Fruit fly (Drosophila melanogaster) whole organism, embryonic: ENCODE data around the gene CG17154.

Experiments
- ATbp ChIP-seq: fragments of 200-800 bp; sonication (Bioruptor generic); optimal IDR thresholded peaks from 2 replicates; lab custom pipeline; 2017; ENCODE audit warnings: missing biosample characterization, mild to moderate bottlenecking, missing genetic modification characterization, missing genetic modification reagents
- Atf-2 ChIP-seq: fragments of 200-800 bp; sonication (Bioruptor generic); optimal IDR thresholded peaks from 2 replicates; lab custom pipeline; 2016; ENCODE audit warnings: missing biosample characterization, missing genetic modification characterization
- Atf3 ChIP-seq: fragments of 200-800 bp; sonication (Bioruptor generic); optimal IDR thresholded peaks from 3 replicates; lab custom pipeline; 2016; ENCODE audit warnings: missing biosample characterization, missing genetic modification characterization
- CG10267 ChIP-seq: fragments of 200-800 bp; sonication (Bioruptor generic); optimal IDR thresholded peaks from 2 replicates; lab custom pipeline; 2018; ENCODE audit warnings: missing biosample characterization, mild to moderate bottlenecking, missing genetic modification characterization, moderate library complexity
- CG10462 ChIP-seq: fragments of 200-800 bp; sonication (Bioruptor generic); optimal IDR thresholded peaks from 2 replicates; lab custom pipeline; 2016; ENCODE audit warnings: missing biosample characterization, missing genetic modification characterization
- CG10654 ChIP-seq: fragments of 200-800 bp; sonication (Bioruptor generic); optimal IDR thresholded peaks from 2 replicates; lab custom pipeline; 2016; ENCODE audit warnings: missing biosample characterization, missing genetic modification characterization
- CG14667 ChIP-seq: fragments of 200-800 bp; sonication (Bioruptor generic); IDR thresholded peaks from 2 replicates; pipeline ENCODE4 v1.3.6; 2022; ENCODE audit warnings: missing biosample characterization, missing genetic modification characterization
- CG15601 ChIP-seq: fragments of 200-800 bp; sonication (Bioruptor generic); optimal IDR thresholded peaks from 3 replicates; lab custom pipeline; 2019; ENCODE audit warnings: missing biosample characterization, mild to moderate bottlenecking, missing genetic modification characterization, moderate library complexity
- CG17385 ChIP-seq: fragments of 200-800 bp; sonication (Bioruptor generic); optimal IDR thresholded peaks from 3 replicates; lab custom pipeline; 2018; ENCODE audit warnings: missing biosample characterization, mild to moderate bottlenecking, missing genetic modification characterization
- CG1792 ChIP-seq: fragments of 200-800 bp; sonication (Bioruptor generic); optimal IDR thresholded peaks from 2 replicates; lab custom pipeline; 2016; ENCODE audit warnings: missing biosample characterization, missing genetic modification characterization
- CG18764 ChIP-seq: fragments of 200-800 bp; sonication (Bioruptor generic); optimal IDR thresholded peaks from 3 replicates; lab custom pipeline; 2016; ENCODE audit warnings: missing biosample characterization, missing genetic modification characterization
- CG2116 ChIP-seq: fragments of 200-800 bp; sonication (Bioruptor generic); optimal IDR thresholded peaks from 3 replicates; lab custom pipeline; 2018; ENCODE audit warnings: missing biosample characterization, mild to moderate bottlenecking, missing genetic modification characterization
- CG31365 ChIP-seq: fragments of 200-800 bp; sonication (Bioruptor generic); optimal IDR thresholded peaks from 2 replicates; lab custom pipeline; 2018; ENCODE audit warnings: missing biosample characterization, mild to moderate bottlenecking, missing genetic modification characterization
- CG3407 ChIP-seq: fragments of 200-800 bp; sonication (Bioruptor generic); optimal IDR thresholded peaks from 2 replicates; lab custom pipeline; 2018; ENCODE audit warnings: missing biosample characterization, mild to moderate bottlenecking, missing genetic modification characterization
- CG4424 ChIP-seq: fragments of 200-800 bp; sonication (Bioruptor generic); optimal IDR thresholded peaks from 3 replicates; lab custom pipeline; 2016; ENCODE audit warnings: missing biosample characterization, missing genetic modification characterization
- CG5245 ChIP-seq: fragments of 200-800 bp; sonication (Bioruptor generic); optimal IDR thresholded peaks from 3 replicates; lab custom pipeline; 2016; ENCODE audit warnings: missing biosample characterization, missing genetic modification characterization
- CG6254 ChIP-seq: fragments of 200-800 bp; sonication (Bioruptor generic); optimal IDR thresholded peaks from 3 replicates; lab custom pipeline; 2017; ENCODE audit warnings: mild to moderate bottlenecking, missing biosample characterization, missing genetic modification reagents, missing genetic modification characterization
- CG6791 ChIP-seq: fragments of 200-800 bp; sonication (Bioruptor generic); IDR thresholded peaks from 3 replicates; pipeline ENCODE4 v1.3.6; 2022; ENCODE audit warnings: missing biosample characterization, missing genetic modification characterization; ENCODE audit not compliant: partially characterized antibody
- CG7372 ChIP-seq: fragments of 200-800 bp; sonication (Bioruptor generic); IDR thresholded peaks from 2 replicates; pipeline ENCODE4 v1.3.6; 2022; ENCODE audit warnings: missing biosample characterization, missing genetic modification characterization
- CG7556 ChIP-seq: fragments of 200-800 bp; sonication (Bioruptor generic); optimal IDR thresholded peaks from 2 replicates; lab custom pipeline; 2017; ENCODE audit warnings: missing biosample characterization, mild to moderate bottlenecking, missing genetic modification characterization
- CG8281 ChIP-seq: fragments of 200-800 bp; sonication (Bioruptor generic); optimal IDR thresholded peaks from 2 replicates; lab custom pipeline; 2018; ENCODE audit warnings: missing biosample characterization, mild to moderate bottlenecking, missing genetic modification characterization, moderate library complexity
- D ChIP-seq, 2 experiments: fragments of 200-800 bp in 1 of 2; fragments of >200 bp in 1 of 2; sonication (Bioruptor generic) in 1 of 2; optimal IDR thresholded peaks; 2 replicates in 1 of 2; 3 replicates in 1 of 2; lab custom pipeline; 2017; ENCODE audit warnings: mild to moderate bottlenecking in 1 of 2, missing biosample characterization in 1 of 2, missing genetic modification characterization in 1 of 2, missing genetic modification reagents in 1 of 2
- Deaf1 ChIP-seq: fragments of 200-800 bp; optimal IDR thresholded peaks from 3 replicates; lab custom pipeline; 2019; ENCODE audit warnings: missing biosample characterization, mild to moderate bottlenecking, missing genetic modification characterization, moderate library complexity
- Dp ChIP-seq: fragments of 200-800 bp; sonication (Bioruptor generic); optimal IDR thresholded peaks from 2 replicates; lab custom pipeline; 2018; ENCODE audit warnings: missing biosample characterization, mild to moderate bottlenecking, missing genetic modification characterization, moderate library complexity
- E2f1 ChIP-seq: fragments of 200-800 bp; sonication (Bioruptor generic); IDR thresholded peaks from 2 replicates; pipeline ENCODE4 v1.3.6; 2022; ENCODE audit warnings: missing biosample characterization, missing genetic modification characterization
- GATAe ChIP-seq: fragments of 200-800 bp; sonication (Bioruptor generic); conservative IDR thresholded peaks from 2 replicates; pipeline ENCODE4 v1.3.6; 2022; ENCODE audit warnings: missing biosample characterization, missing genetic modification characterization
- Mad ChIP-seq: fragments of 200-800 bp; sonication (Bioruptor generic); optimal IDR thresholded peaks from 2 replicates; lab custom pipeline; 2016; ENCODE audit warnings: missing biosample characterization, missing genetic modification characterization
- Oaz ChIP-seq: fragments of 200-800 bp; sonication (Bioruptor generic); IDR thresholded peaks from 2 replicates; pipeline ENCODE4 v1.3.6; 2022; ENCODE audit warnings: missing biosample characterization, missing genetic modification characterization
- PHDP ChIP-seq: fragments of 200-800 bp; sonication (Bioruptor generic); optimal IDR thresholded peaks from 3 replicates; lab custom pipeline; 2018; ENCODE audit warnings: missing biosample characterization, mild to moderate bottlenecking, missing genetic modification characterization, moderate library complexity
- Poxn ChIP-seq: fragments of 200-800 bp; sonication (Bioruptor generic); IDR thresholded peaks from 2 replicates; pipeline ENCODE4 v1.3.6; 2022; ENCODE audit warnings: missing biosample characterization, missing genetic modification characterization
- corto ChIP-seq: fragments of 200-800 bp; sonication (Bioruptor generic); optimal IDR thresholded peaks from 2 replicates; lab custom pipeline; 2016; ENCODE audit warnings: missing biosample characterization, mild to moderate bottlenecking, missing genetic modification characterization, moderate library complexity
- fd64A ChIP-seq: fragments of 200-800 bp; sonication (Bioruptor generic); optimal IDR thresholded peaks from 3 replicates; lab custom pipeline; 2018; ENCODE audit warnings: missing biosample characterization, mild to moderate bottlenecking, missing genetic modification characterization
- fd96Cb ChIP-seq: fragments of 200-800 bp; sonication (Bioruptor generic); optimal IDR thresholded peaks from 2 replicates; lab custom pipeline; 2018; ENCODE audit warnings: missing biosample characterization, mild to moderate bottlenecking, missing genetic modification characterization, moderate library complexity
- gcm ChIP-seq: fragments of 200-800 bp; sonication (Bioruptor generic); optimal IDR thresholded peaks from 2 replicates; lab custom pipeline; 2019; ENCODE audit warnings: missing biosample characterization, mild to moderate bottlenecking, missing genetic modification characterization, moderate library complexity
- ind ChIP-seq: fragments of 200-800 bp; sonication (Bioruptor generic); optimal IDR thresholded peaks from 3 replicates; lab custom pipeline; 2016; ENCODE audit warnings: missing biosample characterization, missing genetic modification characterization
- ken ChIP-seq: fragments of 200-800 bp; sonication (Bioruptor generic); IDR thresholded peaks from 3 replicates; pipeline ENCODE4 v1.3.6; 2022; ENCODE audit warnings: missing biosample characterization, missing genetic modification characterization
- maf-S ChIP-seq: fragments of 200-800 bp; sonication (Bioruptor generic); optimal IDR thresholded peaks from 2 replicates; lab custom pipeline; 2016; ENCODE audit warnings: missing biosample characterization, missing genetic modification characterization
- mirr ChIP-seq: fragments of 200-800 bp; sonication (Bioruptor generic); optimal IDR thresholded peaks from 3 replicates; lab custom pipeline; 2018; ENCODE audit warnings: missing biosample characterization, mild to moderate bottlenecking, missing genetic modification characterization
- org-1 ChIP-seq: fragments of 200-800 bp; sonication (Bioruptor generic); optimal IDR thresholded peaks from 2 replicates; lab custom pipeline; 2017; ENCODE audit warnings: missing biosample characterization, missing genetic modification characterization
- pfk ChIP-seq: fragments of 200-800 bp; sonication (Bioruptor generic); optimal IDR thresholded peaks from 2 replicates; lab custom pipeline; 2018; ENCODE audit warnings: missing biosample characterization, mild to moderate bottlenecking, missing genetic modification characterization, moderate library complexity
- repo ChIP-seq: fragments of 200-800 bp; sonication (Bioruptor generic); optimal IDR thresholded peaks from 2 replicates; lab custom pipeline; 2016; ENCODE audit warnings: missing biosample characterization, missing genetic modification characterization
- ro ChIP-seq: fragments of 200-800 bp; sonication (Bioruptor generic); IDR thresholded peaks from 2 replicates; pipeline ENCODE4 v1.3.6; 2022; ENCODE audit warnings: missing biosample characterization, missing genetic modification characterization
- sens-2 ChIP-seq: fragments of 200-800 bp; sonication (Bioruptor generic); IDR thresholded peaks from 2 replicates; pipeline ENCODE4 v1.3.6; 2022; ENCODE audit warnings: missing biosample characterization, missing genetic modification characterization
- ssp ChIP-seq: fragments of 200-800 bp; sonication (Bioruptor generic); IDR thresholded peaks from 2 replicates; pipeline ENCODE4 v1.3.6; 2022; ENCODE audit warnings: missing biosample characterization, missing genetic modification characterization
- tap ChIP-seq: fragments of 200-800 bp; optimal IDR thresholded peaks from 3 replicates; lab custom pipeline; 2019; ENCODE audit warnings: missing biosample characterization, mild to moderate bottlenecking, missing genetic modification characterization, moderate library complexity
- tgo ChIP-seq: fragments of 200-800 bp; sonication (Bioruptor generic); IDR thresholded peaks from 3 replicates; pipeline ENCODE4 v1.3.6; 2022; ENCODE audit warnings: missing biosample characterization, missing genetic modification characterization
- toy ChIP-seq: fragments of 200-800 bp; sonication (Bioruptor generic); IDR thresholded peaks from 2 replicates; pipeline ENCODE4 v1.3.6; 2022; ENCODE audit warnings: missing biosample characterization, missing genetic modification characterization
- trh ChIP-seq: fragments of 200-800 bp; sonication (Bioruptor generic); optimal IDR thresholded peaks from 2 replicates; lab custom pipeline; 2016; ENCODE audit warnings: missing biosample characterization, missing genetic modification characterization
- unpg ChIP-seq: fragments of 200-800 bp; sonication (Bioruptor generic); optimal IDR thresholded peaks from 3 replicates; lab custom pipeline; 2018; ENCODE audit warnings: missing biosample characterization, mild to moderate bottlenecking, missing genetic modification characterization, moderate library complexity
- vvl ChIP-seq: fragments of 200-800 bp; sonication (Bioruptor generic); IDR thresholded peaks from 2 replicates; pipeline ENCODE4 v1.3.6; 2022; ENCODE audit warnings: missing biosample characterization, missing genetic modification characterization
- zf30C ChIP-seq: fragments of 200-800 bp; sonication (Bioruptor generic); optimal IDR thresholded peaks from 3 replicates; lab custom pipeline; 2018; ENCODE audit warnings: missing biosample characterization, mild to moderate bottlenecking, missing genetic modification characterization

Gene CG17154

DNA sequence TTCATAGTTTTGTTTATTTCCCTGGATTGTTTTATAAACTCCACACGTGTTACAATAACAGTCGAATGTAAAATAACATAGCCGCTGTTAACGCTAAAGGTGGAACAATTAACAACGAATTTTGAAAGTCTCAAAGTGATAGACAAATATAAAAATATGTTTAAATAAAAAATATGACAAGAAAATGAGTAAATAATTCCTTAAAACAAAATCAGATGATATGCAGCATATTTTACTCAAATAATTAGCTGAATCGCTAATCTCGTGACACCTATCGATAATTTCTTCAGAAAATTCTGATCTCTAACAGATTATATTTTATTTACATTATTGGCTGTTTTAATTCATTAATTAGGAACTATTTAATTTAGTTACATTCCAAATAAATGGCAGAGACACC, 48.2 kb downstream of the CG17154 start, which contains the start of the genes CG5645 and Atg12 (continued):
- no peak for TF ChIP-seq fd64A (GFP tag; lab: Kevin White, UChicago)
- TF ChIP-seq PHDP = peak; percentile 54
- peak; percentile 76 for TF ChIP-seq tap (tag; lab: Kevin White, UChicago)
- no peak for TF ChIP-seq trh (GFP tag; lab: Kevin White, UChicago)
- TF ChIP-seq maf-S (GFP tag; lab: Kevin White, UChicago) = peak; percentile 11
- TF ChIP-seq Dp (GFP tag; lab: Kevin White, UChicago) = peak; percentile 2
- TF ChIP-seq Mad = no peak
- 0 out of 2 replicates have a peak, but pooled peaks have one; percentile 28 for TF ChIP-seq GATAe
- peak; percentile 17 for TF ChIP-seq CG6254 (GFP tag; lab: Kevin White, UChicago)
- no peak for TF ChIP-seq ro (GFP tag; lab: Robert Waterston, UW)
- TF ChIP-seq CG7372 = no peak; the same call in 1 of the 2 replicates
- peak; percentile 37 for TF ChIP-seq CG10462 (GFP tag; lab: Kevin White, UChicago)
- TF ChIP-seq Atf-2 (GFP tag; lab: Kevin White, UChicago) = no peak
- TF ChIP-seq CG17385 (GFP tag; lab: Kevin White, UChicago) = peak; percentile 37
- TF ChIP-seq vvl (GFP tag; lab: Robert Waterston, UW) = peak; percentile 89
- peak; percentile 49 for TF ChIP-seq CG4424 (GFP tag; lab: Kevin White, UChicago)
- TF ChIP-seq repo (GFP tag; lab: Kevin White, UChicago) = no peak
- peak; percentile 55 for TF ChIP-seq ssp (GFP tag; lab: Robert Waterston, UW)
- TF ChIP-seq unpg (GFP tag; lab: Kevin White, UChicago) = peak; percentile 73
- peak; percentile 78 for TF ChIP-seq CG2116 (GFP tag; lab: Kevin White, UChicago)
- TF ChIP-seq CG6791 (GFP tag; lab: Robert Waterston, UW) = peak; percentile 40; the same call in 1 of the 3 replicates
- peak; percentile 52 for TF ChIP-seq CG7556 (GFP tag; lab: Kevin White, UChicago)
- TF ChIP-seq Atf3 (GFP tag; lab: Kevin White, UChicago) = no peak
- no peak for TF ChIP-seq ken (GFP tag; lab: Robert Waterston, UW)
- TF ChIP-seq CG10654 (GFP tag; lab: Kevin White, UChicago) = peak; percentile 41
- peak; percentile 58 for TF ChIP-seq ind (GFP tag; lab: Kevin White, UChicago)
- peak; percentile 58 for TF ChIP-seq CG18764 (GFP tag; lab: Kevin White, UChicago)
- peak; percentile 18; the same call in 1 of the 2 replicates for TF ChIP-seq E2f1 (GFP tag; lab: Robert Waterston, UW)
- peak; percentile 54 for TF ChIP-seq corto (GFP tag; lab: Kevin White, UChicago)
- TF ChIP-seq CG31365 = no peak
- TF ChIP-seq org-1 (GFP tag; lab: Kevin White, UChicago) = no peak
- peak; percentile 62 for TF ChIP-seq fd96Cb (tag; lab: Kevin White, UChicago)
- peak; percentile 49 for TF ChIP-seq ATbp
- TF ChIP-seq sens-2 (GFP tag; lab: Robert Waterston, UW) = no peak
- TF ChIP-seq CG1792 (GFP tag; lab: Kevin White, UChicago) = no peak
- TF ChIP-seq zf30C (GFP tag; lab: Kevin White, UChicago) = no peak
- TF ChIP-seq CG8281 = no peak
- peak; percentile 16 for TF ChIP-seq CG15601 (tag; lab: Kevin White, UChicago)
- no peak for TF ChIP-seq mirr (GFP tag; lab: Kevin White, UChicago)
- no peak for TF ChIP-seq toy (GFP tag; lab: Robert Waterston, UW)
- TF ChIP-seq pfk (GFP tag; lab: Kevin White, UChicago) = no peak
- TF ChIP-seq Poxn (GFP tag; lab: Robert Waterston, UW) = no peak
- no peak for TF ChIP-seq CG5245 (GFP tag; lab: Kevin White, UChicago)
- TF ChIP-seq D (optimal IDR thresholded peaks at IDR 0.05; lab: Kevin White, UChicago) = no peak
- peak; percentile 20 for TF ChIP-seq D (GFP tag; optimal IDR thresholded peaks at IDR 0.05; lab: Kevin White, UChicago)
- TF ChIP-seq CG14667 (GFP tag; lab: Robert Waterston, UW) = peak; percentile 40
- no peak for TF ChIP-seq CG3407 (GFP tag; lab: Kevin White, UChicago)
- TF ChIP-seq CG10267 = peak; percentile 78
- peak; percentile 24 for TF ChIP-seq Deaf1
- TF ChIP-seq gcm = peak; percentile 56
- TF ChIP-seq tgo = peak; percentile 65; the same call in 2 of the 3 replicates
- peak; percentile 41; the same call in 1 of the 2 replicates for TF ChIP-seq Oaz (GFP tag; lab: Robert Waterston, UW)
